Fruit fly (Drosophila melanogaster): ENCODE data around the gene CG7458.

The CG7458 gene

DNA sequence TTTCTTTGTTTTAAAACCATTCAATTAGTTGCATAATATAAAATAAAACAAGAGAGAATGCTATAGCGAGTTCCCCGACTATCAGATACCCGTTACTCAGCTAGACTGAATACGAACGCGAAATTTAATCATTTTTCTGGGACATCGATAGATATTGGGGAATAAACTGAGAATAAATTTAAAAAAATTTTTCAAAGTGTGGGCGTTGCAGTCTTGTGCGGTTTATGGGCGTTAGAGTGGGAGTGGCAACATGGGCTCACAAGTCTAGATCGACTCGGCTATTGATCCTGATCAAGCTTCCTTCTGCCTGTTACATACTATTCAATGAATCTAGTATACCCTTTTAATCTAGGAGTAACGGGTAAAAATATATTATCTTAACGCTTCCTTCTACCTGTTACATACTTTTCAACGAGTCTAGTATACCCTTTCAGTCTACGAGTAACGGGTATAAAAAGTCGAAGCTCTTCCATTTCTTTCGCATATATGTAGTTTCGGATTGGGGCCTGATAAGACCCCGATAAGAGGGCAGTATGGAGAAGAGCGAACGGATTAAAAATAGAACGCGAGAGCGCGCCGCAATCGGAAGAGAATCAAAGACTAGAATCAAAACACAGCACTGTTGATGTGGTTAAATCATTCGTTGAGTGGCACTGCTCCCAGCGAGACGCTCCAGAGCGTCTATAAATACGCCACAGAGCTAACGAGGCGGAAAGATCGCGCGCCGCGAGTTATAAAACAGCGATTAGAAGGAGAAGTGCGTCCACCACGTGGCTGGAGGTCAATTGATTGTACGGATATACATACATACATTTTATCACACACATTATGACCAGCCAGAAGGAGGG lies at the start of gene CG7458:
CG7458 (plus strand) TSS at position 637 of the 848 bp plus-strand sequence.
- TF ChIP-seq dmrt93B (GFP tag; optimal IDR thresholded peaks at IDR 0.05): no peak
- TF ChIP-seq Hr83 (GFP tag; optimal IDR thresholded peaks at IDR 0.05; ENCODE audit: poor library complexity, severe bottlenecking): no peak
- no peak for TF ChIP-seq woc (GFP tag; optimal IDR thresholded peaks at IDR 0.05)
- peak; percentile 46 for TF ChIP-seq Dif (GFP tag; optimal IDR thresholded peaks at IDR 0.05; ENCODE audit: partially characterized antibody)
- TF ChIP-seq rgr (GFP tag; optimal IDR thresholded peaks at IDR 0.05): peak; percentile 24
- no peak for TF ChIP-seq Vsx2 (GFP tag; optimal IDR thresholded peaks at IDR 0.05; ENCODE audit: partially characterized antibody)
- no peak for TF ChIP-seq Myc (optimal IDR thresholded peaks at IDR 0.05)
- TF ChIP-seq psq (GFP tag; optimal IDR thresholded peaks at IDR 0.05): no peak
- no peak for TF ChIP-seq Abd-B (GFP tag; optimal IDR thresholded peaks at IDR 0.05)
- TF ChIP-seq dl (GFP tag; optimal IDR thresholded peaks at IDR 0.05; ENCODE audit: insufficient read depth in 1 of 2, partially characterized antibody in 2 of 2): peak in 1 of 2 experiments; percentile 13
- TF ChIP-seq Dfd (GFP tag; optimal IDR thresholded peaks at IDR 0.05): no peak
- no peak for TF ChIP-seq Mio (GFP tag; optimal IDR thresholded peaks at IDR 0.05)
- TF ChIP-seq br (GFP tag; optimal IDR thresholded peaks at IDR 0.05): no peak
- peak; percentile 58 for TF ChIP-seq h (GFP tag; optimal IDR thresholded peaks at IDR 0.05)
- TF ChIP-seq Hnf4 (GFP tag; optimal IDR thresholded peaks at IDR 0.05): no peak
- no peak for TF ChIP-seq CG9705 (GFP tag; optimal IDR thresholded peaks at IDR 0.05)
- TF ChIP-seq foxo (GFP tag; optimal IDR thresholded peaks at IDR 0.05): peak in 1 of 2 experiments; percentile 46
- TF ChIP-seq ey (GFP tag; optimal IDR thresholded peaks at IDR 0.05): peak; percentile 5
- TF ChIP-seq pan (optimal IDR thresholded peaks at IDR 0.05): peak; percentile 52
- peak; percentile 35 for TF ChIP-seq fru (GFP tag; optimal IDR thresholded peaks at IDR 0.05)
- TF ChIP-seq sage (GFP tag; optimal IDR thresholded peaks at IDR 0.05): no peak
- TF ChIP-seq Hr78 (GFP tag; optimal IDR thresholded peaks at IDR 0.05): no peak

DNA sequence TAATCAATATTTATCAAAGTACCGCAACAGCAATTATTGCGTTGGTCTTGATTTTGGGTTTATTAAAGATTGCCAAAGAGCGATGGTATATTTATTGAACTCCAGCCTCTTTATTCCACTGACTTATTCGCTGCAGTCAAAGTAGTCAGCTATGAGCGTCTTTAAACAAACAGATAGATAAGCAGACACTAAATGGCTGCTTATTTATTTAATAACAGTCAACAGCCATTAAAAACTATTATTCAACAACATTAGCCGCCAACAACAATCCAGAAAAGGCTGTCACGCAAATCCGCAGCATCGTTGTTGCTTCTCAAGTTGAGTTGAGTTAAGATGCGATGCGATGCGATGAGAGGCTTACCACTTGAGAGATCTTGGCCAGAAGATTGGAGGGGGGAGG lies 46.0 kb upstream of the CG7458 start:
- TF ChIP-seq Jra (GFP tag; optimal IDR thresholded peaks at IDR 0.05) (no peak), h (GFP tag; optimal IDR thresholded peaks at IDR 0.05) (no peak), jim (GFP tag; optimal IDR thresholded peaks at IDR 0.05) (no peak), Vsx2 (GFP tag; optimal IDR thresholded peaks at IDR 0.05; ENCODE audit: partially characterized antibody) (no peak), rgr (GFP tag; optimal IDR thresholded peaks at IDR 0.05) (no peak), Hnf4 (GFP tag; optimal IDR thresholded peaks at IDR 0.05) (no peak), CrebA (GFP tag; optimal IDR thresholded peaks at IDR 0.05; ENCODE audit: borderline replicate concordance) (no peak), HLH106 (tag; optimal IDR thresholded peaks at IDR 0.05) (no peak), ey (GFP tag; optimal IDR thresholded peaks at IDR 0.05) (no peak)

dm6 chr3L:21918605-21919004 lies 36.3 kb upstream of the CG7458 start:
- no peak for TF ChIP-seq Sp1 (GFP tag; optimal IDR thresholded peaks at IDR 0.05)
- no peak for TF ChIP-seq psq (GFP tag; optimal IDR thresholded peaks at IDR 0.05)
- TF ChIP-seq Hnf4 (GFP tag; optimal IDR thresholded peaks at IDR 0.05): no peak
- TF ChIP-seq tai (GFP tag; optimal IDR thresholded peaks at IDR 0.05): no peak
- no peak for TF ChIP-seq dsf (GFP tag; optimal IDR thresholded peaks at IDR 0.05; ENCODE audit: borderline replicate concordance)
- no peak for TF ChIP-seq Rel (GFP tag; optimal IDR thresholded peaks at IDR 0.05)
- TF ChIP-seq Rel (tag; optimal IDR thresholded peaks at IDR 0.05): no peak
- TF ChIP-seq br (GFP tag; optimal IDR thresholded peaks at IDR 0.05): no peak
- TF ChIP-seq N (GFP tag; optimal IDR thresholded peaks at IDR 0.05): no peak
- TF ChIP-seq OdsH (GFP tag; optimal IDR thresholded peaks at IDR 0.05): no peak
- TF ChIP-seq CG9705 (GFP tag; optimal IDR thresholded peaks at IDR 0.05): no peak
- no peak for TF ChIP-seq dmrt93B (GFP tag; optimal IDR thresholded peaks at IDR 0.05)

dm6 chr3L:21930179-21930578 lies 24.7 kb upstream of the CG7458 start:
- TF ChIP-seq fru (GFP tag; optimal IDR thresholded peaks at IDR 0.05) (no peak), Myc (optimal IDR thresholded peaks at IDR 0.05) (peak; percentile 28), Rel (GFP tag; optimal IDR thresholded peaks at IDR 0.05) (no peak), Rel (tag; optimal IDR thresholded peaks at IDR 0.05) (peak; percentile 65), N (GFP tag; optimal IDR thresholded peaks at IDR 0.05) (peak; percentile 23)
